Worm (Caenorhabditis elegans) whole organism, L2 larva: ENCODE data around the gene him-10.

Source experiments
- C34F6.9 ChIP-seq: fragments of 150-350 bp; optimal IDR thresholded peaks from 2 replicates; lab custom pipeline; 2014; ENCODE audit warnings: missing biosample characterization, missing genetic modification characterization
- F13H6.1 ChIP-seq: sonication (generic microtip); optimal IDR thresholded peaks from 2 replicates; lab custom pipeline; 2016; ENCODE audit warnings: missing genetic modification characterization, missing compliant biosample characterization
- R02D3.7 ChIP-seq: fragments of 150-350 bp; optimal IDR thresholded peaks from 2 replicates; lab custom pipeline; 2014; ENCODE audit warnings: missing biosample characterization, missing genetic modification characterization
- Y55F3AM.14 ChIP-seq: fragments of 200-800 bp; sonication (Bioruptor generic); optimal IDR thresholded peaks from 2 replicates; lab custom pipeline; 2018; ENCODE audit warnings: mild to moderate bottlenecking, missing genetic modification characterization, missing compliant biosample characterization
- alr-1 ChIP-seq: fragments of 150-350 bp; optimal IDR thresholded peaks from 2 replicates; lab custom pipeline; 2014; ENCODE audit warnings: missing biosample characterization, missing genetic modification characterization
- aly-2 ChIP-seq: fragments of 150-350 bp; optimal IDR thresholded peaks from 2 replicates; lab custom pipeline; 2014; ENCODE audit warnings: missing biosample characterization, missing genetic modification characterization
- blmp-1 ChIP-seq: sonication (generic microtip); optimal IDR thresholded peaks from 2 replicates; lab custom pipeline; 2017; ENCODE audit warnings: missing genetic modification characterization, mild to moderate bottlenecking, missing compliant biosample characterization, antibody characterized with exemption, moderate library complexity; ENCODE audit not compliant: insufficient read depth
- ceh-16 ChIP-seq: fragments of 150-350 bp; optimal IDR thresholded peaks from 2 replicates; lab custom pipeline; 2014; ENCODE audit warnings: missing biosample characterization, missing genetic modification characterization
- crh-2 ChIP-seq: sonication (generic microtip); optimal IDR thresholded peaks from 2 replicates; lab custom pipeline; 2017; ENCODE audit warnings: missing biosample characterization, missing genetic modification characterization
- dmd-4 ChIP-seq: sonication (generic microtip); optimal IDR thresholded peaks from 2 replicates; lab custom pipeline; 2017; ENCODE audit warnings: missing biosample characterization, missing genetic modification characterization
- egl-27 ChIP-seq: sonication (generic microtip); optimal IDR thresholded peaks from 3 replicates; lab custom pipeline; 2017; ENCODE audit warnings: missing biosample characterization, missing genetic modification reagents, missing genetic modification characterization
- fos-1 ChIP-seq: fragments of 150-350 bp; optimal IDR thresholded peaks from 2 replicates; lab custom pipeline; 2014; ENCODE audit warnings: missing biosample characterization, missing genetic modification characterization
- gmeb-1 ChIP-seq: fragments of 150-350 bp; optimal IDR thresholded peaks from 2 replicates; lab custom pipeline; 2014; ENCODE audit warnings: missing biosample characterization, missing genetic modification characterization
- lin-11 ChIP-seq: fragments of 150-350 bp; sonication (generic microtip); optimal IDR thresholded peaks from 2 replicates; lab custom pipeline; 2014; ENCODE audit warnings: missing biosample characterization, missing genetic modification characterization, inconsistent platforms, mixed read lengths
- lin-13 ChIP-seq: fragments of 150-350 bp; optimal IDR thresholded peaks from 2 replicates; lab custom pipeline; 2014; ENCODE audit warnings: missing biosample characterization, missing genetic modification reagents, missing genetic modification characterization
- lin-39 ChIP-seq: fragments of 150-350 bp; optimal IDR thresholded peaks from 2 replicates; lab custom pipeline; 2014; ENCODE audit warnings: missing biosample characterization, missing genetic modification reagents, missing genetic modification characterization
- lsy-2 ChIP-seq, 2 experiments: fragments of 150-350 bp in 1 of 2; sonication (generic microtip) in 1 of 2; optimal IDR thresholded peaks; 2 replicates each; lab custom pipeline; 2014 to 2017; ENCODE audit warnings: missing biosample characterization in 2 of 2, missing genetic modification characterization in 2 of 2
- mab-5 ChIP-seq: fragments of 150-350 bp; optimal IDR thresholded peaks from 2 replicates; lab custom pipeline; 2014; ENCODE audit warnings: missing biosample characterization, missing genetic modification characterization
- mbf-1 ChIP-seq: sonication (generic microtip); optimal IDR thresholded peaks from 2 replicates; lab custom pipeline; 2017; ENCODE audit warnings: missing biosample characterization, missing genetic modification characterization
- mdl-1 ChIP-seq, 2 experiments: fragments of 150-350 bp in 1 of 2; sonication (generic microtip) in 1 of 2; optimal IDR thresholded peaks; 2 replicates each; lab custom pipeline; 2017; ENCODE audit warnings: missing biosample characterization in 2 of 2, missing genetic modification characterization in 2 of 2
- nhr-10 ChIP-seq: sonication (generic microtip); optimal IDR thresholded peaks from 2 replicates; lab custom pipeline; 2017; ENCODE audit warnings: missing biosample characterization, missing genetic modification characterization
- nhr-11 ChIP-seq: fragments of 150-350 bp; optimal IDR thresholded peaks from 2 replicates; lab custom pipeline; 2014; ENCODE audit warnings: missing biosample characterization, missing genetic modification characterization
- nhr-12 ChIP-seq: fragments of 150-350 bp; optimal IDR thresholded peaks from 2 replicates; lab custom pipeline; 2014; ENCODE audit warnings: missing biosample characterization, missing genetic modification characterization
- nhr-129 ChIP-seq: fragments of 150-350 bp; optimal IDR thresholded peaks from 2 replicates; lab custom pipeline; 2014; ENCODE audit warnings: missing biosample characterization, missing genetic modification characterization
- nhr-21 ChIP-seq: fragments of 150-350 bp; optimal IDR thresholded peaks from 2 replicates; lab custom pipeline; 2014; ENCODE audit warnings: missing biosample characterization, missing genetic modification characterization
- nhr-237 ChIP-seq: fragments of 150-350 bp; optimal IDR thresholded peaks from 2 replicates; lab custom pipeline; 2014; ENCODE audit warnings: missing biosample characterization, missing genetic modification characterization
- nhr-25 ChIP-seq: fragments of 150-350 bp; sonication (generic microtip); optimal IDR thresholded peaks from 3 replicates; lab custom pipeline; 2014; ENCODE audit warnings: missing biosample characterization, missing genetic modification characterization
- nhr-6 ChIP-seq: fragments of 150-350 bp; optimal IDR thresholded peaks from 2 replicates; lab custom pipeline; 2014; ENCODE audit warnings: missing biosample characterization, missing genetic modification characterization
- nhr-77 ChIP-seq: fragments of 150-350 bp; optimal IDR thresholded peaks from 2 replicates; lab custom pipeline; 2014; ENCODE audit warnings: missing biosample characterization, missing genetic modification characterization
- peb-1 ChIP-seq: fragments of 150-350 bp; optimal IDR thresholded peaks from 2 replicates; lab custom pipeline; 2014; ENCODE audit warnings: missing biosample characterization, missing genetic modification characterization
- sem-4 ChIP-seq: fragments of 150-350 bp; optimal IDR thresholded peaks from 2 replicates; lab custom pipeline; 2014; ENCODE audit warnings: missing biosample characterization, missing genetic modification reagents, missing genetic modification characterization
- skn-1 ChIP-seq: sonication (generic microtip); optimal IDR thresholded peaks from 2 replicates; lab custom pipeline; 2017; ENCODE audit warnings: missing biosample characterization, missing genetic modification characterization
- sma-3 ChIP-seq: sonication (generic microtip); optimal IDR thresholded peaks from 2 replicates; lab custom pipeline; 2016; ENCODE audit warnings: missing genetic modification reagents, missing genetic modification characterization, missing compliant biosample characterization
- sma-9 ChIP-seq, 2 experiments: fragments of 150-350 bp in 1 of 2; sonication (generic microtip) in 1 of 2; optimal IDR thresholded peaks; 2 replicates each; lab custom pipeline; 2014 to 2016; ENCODE audit warnings: missing genetic modification characterization in 2 of 2, mild to moderate bottlenecking in 1 of 2, missing biosample characterization in 1 of 2, missing compliant biosample characterization in 1 of 2, missing genetic modification reagents in 1 of 2, moderate library complexity in 1 of 2
- snpc-4 ChIP-seq: fragments of 150-350 bp; optimal IDR thresholded peaks from 2 replicates; lab custom pipeline; 2014; ENCODE audit warnings: missing biosample characterization, missing genetic modification characterization
- unc-55 ChIP-seq: fragments of 150-350 bp; sonication (generic microtip); optimal IDR thresholded peaks from 3 replicates; lab custom pipeline; 2014; ENCODE audit warnings: missing biosample characterization, missing genetic modification reagents, missing genetic modification characterization
- unc-62 ChIP-seq: fragments of 150-350 bp; optimal IDR thresholded peaks from 2 replicates; lab custom pipeline; 2014; ENCODE audit warnings: missing biosample characterization, missing genetic modification reagents, missing genetic modification characterization
- zag-1 ChIP-seq: fragments of 150-350 bp; optimal IDR thresholded peaks from 2 replicates; lab custom pipeline; 2014; ENCODE audit warnings: missing biosample characterization, missing genetic modification characterization
- ztf-1 ChIP-seq: fragments of 200-800 bp; sonication (Bioruptor generic); conservative IDR thresholded peaks from 2 replicates; pipeline ENCODE4 v1.3.6; 2022; ENCODE audit warnings: missing genetic modification characterization, missing compliant biosample characterization
- ztf-11 ChIP-seq: sonication (generic microtip); optimal IDR thresholded peaks from 2 replicates; lab custom pipeline; 2017; ENCODE audit warnings: missing biosample characterization, missing genetic modification characterization
- ztf-4 ChIP-seq: fragments of 150-350 bp; optimal IDR thresholded peaks from 2 replicates; lab custom pipeline; 2014; ENCODE audit warnings: missing biosample characterization, missing genetic modification characterization

him-10 gene

ce11 chrIII:5842920-5843319 lies 39.9 kb downstream of the him-10 start:
- peak; percentile 37 for TF ChIP-seq C34F6.9 (tag; lab: Kevin White, UChicago)
- no peak for TF ChIP-seq Y55F3AM.14 (GFP tag; lab: Kevin White, UChicago)
- no peak for TF ChIP-seq alr-1 (tag; lab: Kevin White, UChicago)
- TF ChIP-seq nhr-237, result no peak
- peak; percentile 47 for TF ChIP-seq unc-55 (GFP tag; lab: Kevin White, UChicago)
- no peak for TF ChIP-seq dmd-4 (tag; lab: Kevin White, UChicago)
- TF ChIP-seq nhr-21 (tag; lab: Kevin White, UChicago), result no peak
- no peak for TF ChIP-seq mbf-1 (tag; lab: Kevin White, UChicago)
- TF ChIP-seq F13H6.1, result no peak
- TF ChIP-seq mab-5 (tag; lab: Kevin White, UChicago), result no peak
- no peak for TF ChIP-seq snpc-4

- TF ChIP-seq F13H6.1, result peak; percentile 62
- no peak for TF ChIP-seq unc-55 (GFP tag; lab: Kevin White, UChicago)
- TF ChIP-seq lsy-2 (tag; optimal IDR thresholded peaks at IDR 0.05; lab: Kevin White, UChicago), result peak in 1 of 2 experiments; percentile 8
- TF ChIP-seq nhr-129, result peak; percentile 70
- no peak for TF ChIP-seq nhr-25
- no peak for TF ChIP-seq ztf-4 (tag; lab: Kevin White, UChicago)
- peak in 1 of 2 experiments; percentile 18 for TF ChIP-seq mdl-1 (tag; optimal IDR thresholded peaks at IDR 0.05; lab: Kevin White, UChicago)
- TF ChIP-seq, all 48 proteins: peak for 4
These were observed 40.6 kb downstream of the him-10 start for ce11 chrIII:5843662-5844061.

- no peak for TF ChIP-seq skn-1 (tag; lab: Kevin White, UChicago)
- peak; percentile 58 for TF ChIP-seq lin-13 (GFP tag; lab: Kevin White, UChicago)
- TF ChIP-seq unc-55 (GFP tag; lab: Kevin White, UChicago), result peak; percentile 94
- peak; percentile 76 for TF ChIP-seq F13H6.1
- TF ChIP-seq nhr-6 (tag; lab: Kevin White, UChicago), result peak; percentile 41
- TF ChIP-seq gmeb-1, result no peak
- peak; percentile 89 to 95 for TF ChIP-seq mdl-1 (tag; optimal IDR thresholded peaks at IDR 0.05; lab: Kevin White, UChicago)
- no peak for TF ChIP-seq ztf-1 (GFP tag; lab: Robert Waterston, UW)
- no peak for TF ChIP-seq aly-2 (tag; lab: Kevin White, UChicago)
- no peak for TF ChIP-seq lin-39
- peak; percentile 82 for TF ChIP-seq crh-2 (tag; lab: Kevin White, UChicago)
- TF ChIP-seq nhr-11 (tag; lab: Kevin White, UChicago), result no peak
- TF ChIP-seq peb-1 (tag; lab: Kevin White, UChicago), result no peak
- no peak for TF ChIP-seq R02D3.7 (tag; lab: Kevin White, UChicago)
- TF ChIP-seq snpc-4, result no peak
- peak; percentile 71 for TF ChIP-seq Y55F3AM.14 (GFP tag; lab: Kevin White, UChicago)
- TF ChIP-seq fos-1 (tag; lab: Kevin White, UChicago), result no peak
- peak; percentile 94 for TF ChIP-seq zag-1 (tag; lab: Kevin White, UChicago)
- no peak for TF ChIP-seq sma-3 (GFP tag; lab: Kevin White, UChicago)
- TF ChIP-seq ztf-4 (tag; lab: Kevin White, UChicago), result peak; percentile 61
- peak; percentile 83 for TF ChIP-seq C34F6.9 (tag; lab: Kevin White, UChicago)
- TF ChIP-seq mbf-1 (tag; lab: Kevin White, UChicago), result no peak
- TF ChIP-seq nhr-25, result no peak
- TF ChIP-seq unc-62, result no peak
- TF ChIP-seq egl-27 (tag; lab: Kevin White, UChicago), result peak; percentile 85
- peak; percentile 34 for TF ChIP-seq lin-11
- no peak for TF ChIP-seq nhr-77 (tag; lab: Kevin White, UChicago)
- TF ChIP-seq nhr-12, result no peak
- no peak for TF ChIP-seq blmp-1
- TF ChIP-seq sem-4 (tag; lab: Kevin White, UChicago), result peak; percentile 28
- TF ChIP-seq alr-1 (tag; lab: Kevin White, UChicago), result no peak
- peak; percentile 91 for TF ChIP-seq nhr-129
- TF ChIP-seq dmd-4 (tag; lab: Kevin White, UChicago), result no peak
- TF ChIP-seq lsy-2 (tag; optimal IDR thresholded peaks at IDR 0.05; lab: Kevin White, UChicago), result peak; percentile 2 to 77
- no peak for TF ChIP-seq ceh-16 (tag; lab: Kevin White, UChicago)
- no peak for TF ChIP-seq nhr-10 (tag; lab: Kevin White, UChicago)
- no peak for TF ChIP-seq nhr-237
- peak; percentile 72 for TF ChIP-seq sma-9 (GFP tag; optimal IDR thresholded peaks at IDR 0.05; lab: Kevin White, UChicago)
- TF ChIP-seq sma-9 (tag; optimal IDR thresholded peaks at IDR 0.05; lab: Kevin White, UChicago), result no peak
- TF ChIP-seq mab-5 (tag; lab: Kevin White, UChicago), result no peak
- TF ChIP-seq ztf-11, result no peak
These were observed 42.4 kb downstream of the him-10 start for ce11 chrIII:5845483-5845882.
